Fruit fly (Drosophila melanogaster) whole organism, embryonic: ENCODE results near the gene CG17127.
A peak's percentile ranks its signal among the peaks of the same experiment; 100 is the strongest.

Source experiments
- Aef1 ChIP-seq: fragments of 200-800 bp; sonication (Bioruptor generic); IDR thresholded peaks from 3 replicates; pipeline ENCODE4 v1.3.6; 2022; ENCODE audit warnings: missing biosample characterization, missing genetic modification characterization
- CG11560 ChIP-seq: fragments of 200-800 bp; sonication (Bioruptor generic); IDR thresholded peaks from 3 replicates; pipeline ENCODE4 v1.3.6; 2022; ENCODE audit warnings: missing biosample characterization, missing genetic modification characterization
- CG12659 ChIP-seq: fragments of 200-800 bp; sonication (Bioruptor generic); optimal IDR thresholded peaks from 3 replicates; lab custom pipeline; 2017; ENCODE audit warnings: mild to moderate bottlenecking, missing biosample characterization, missing genetic modification reagents, missing genetic modification characterization
- CG13624 ChIP-seq: fragments of 200-800 bp; sonication (Bioruptor generic); optimal IDR thresholded peaks from 2 replicates; lab custom pipeline; 2016; ENCODE audit warnings: missing biosample characterization, missing genetic modification characterization
- CG13775 ChIP-seq: fragments of 200-800 bp; sonication (Bioruptor generic); optimal IDR thresholded peaks from 3 replicates; lab custom pipeline; 2017; ENCODE audit warnings: missing biosample characterization, mild to moderate bottlenecking, missing genetic modification characterization
- CG14050 ChIP-seq: fragments of 200-800 bp; sonication (Bioruptor generic); IDR thresholded peaks from 3 replicates; pipeline ENCODE4 v1.3.6; 2022; ENCODE audit warnings: missing biosample characterization, missing genetic modification characterization
- CG1603 ChIP-seq: fragments of 200-800 bp; sonication (Bioruptor generic); optimal IDR thresholded peaks from 2 replicates; lab custom pipeline; 2019; ENCODE audit warnings: missing biosample characterization, mild to moderate bottlenecking, missing genetic modification characterization, moderate library complexity
- CG16863 ChIP-seq: fragments of 200-800 bp; sonication (Bioruptor generic); optimal IDR thresholded peaks from 3 replicates; lab custom pipeline; 2016; ENCODE audit warnings: missing biosample characterization, missing genetic modification characterization
- CG18262 ChIP-seq: fragments of 200-800 bp; optimal IDR thresholded peaks from 3 replicates; lab custom pipeline; 2019; ENCODE audit warnings: missing biosample characterization, mild to moderate bottlenecking, missing genetic modification characterization, moderate library complexity
- CG18599 ChIP-seq: fragments of 200-800 bp; sonication (Bioruptor generic); optimal IDR thresholded peaks from 3 replicates; lab custom pipeline; 2017; ENCODE audit warnings: missing biosample characterization, missing genetic modification characterization, mild to moderate bottlenecking, moderate library complexity, missing genetic modification reagents
- CG2875 ChIP-seq: fragments of 200-800 bp; sonication (Bioruptor generic); optimal IDR thresholded peaks from 2 replicates; lab custom pipeline; 2017; ENCODE audit warnings: missing biosample characterization, mild to moderate bottlenecking, missing genetic modification characterization, missing genetic modification reagents
- CG33213 ChIP-seq: fragments of 200-800 bp; sonication (Bioruptor generic); optimal IDR thresholded peaks from 3 replicates; lab custom pipeline; 2016; ENCODE audit warnings: missing biosample characterization, missing genetic modification characterization
- CG4617 ChIP-seq: fragments of 200-800 bp; sonication (Bioruptor generic); optimal IDR thresholded peaks from 3 replicates; lab custom pipeline; 2016; ENCODE audit warnings: missing biosample characterization, missing genetic modification characterization, borderline replicate concordance
- CG4820 ChIP-seq: fragments of 200-800 bp; sonication (Bioruptor generic); optimal IDR thresholded peaks from 3 replicates; lab custom pipeline; 2016; ENCODE audit warnings: missing biosample characterization, missing genetic modification characterization
- CG6272 ChIP-seq: fragments of 200-800 bp; sonication (Bioruptor generic); IDR thresholded peaks from 2 replicates; pipeline ENCODE4 v1.3.6; 2022; ENCODE audit warnings: missing biosample characterization, missing genetic modification characterization
- CG7745 ChIP-seq: fragments of 200-800 bp; sonication (Bioruptor generic); optimal IDR thresholded peaks from 2 replicates; lab custom pipeline; 2018; ENCODE audit warnings: missing biosample characterization, mild to moderate bottlenecking, missing genetic modification characterization, moderate library complexity
- CG8089 ChIP-seq: fragments of 200-800 bp; sonication (Bioruptor generic); optimal IDR thresholded peaks from 3 replicates; lab custom pipeline; 2016; ENCODE audit warnings: missing biosample characterization, missing genetic modification characterization
- CG8924 ChIP-seq: fragments of 200-800 bp; optimal IDR thresholded peaks from 3 replicates; lab custom pipeline; 2019; ENCODE audit warnings: missing biosample characterization, mild to moderate bottlenecking, missing genetic modification characterization, moderate library complexity
- CG9932 ChIP-seq: fragments of 200-800 bp; sonication (Bioruptor generic); IDR thresholded peaks from 2 replicates; pipeline ENCODE4 v1.3.6; 2022; ENCODE audit warnings: missing biosample characterization, missing genetic modification characterization
- Chrac-16 ChIP-seq: fragments of 200-800 bp; sonication (Bioruptor generic); optimal IDR thresholded peaks from 3 replicates; lab custom pipeline; 2016; ENCODE audit warnings: missing biosample characterization, missing genetic modification characterization
- CrebB ChIP-seq: fragments of 200-800 bp; sonication (Bioruptor generic); optimal IDR thresholded peaks from 3 replicates; lab custom pipeline; 2018; ENCODE audit warnings: missing biosample characterization, mild to moderate bottlenecking, missing genetic modification characterization
- Eip74EF ChIP-seq, 2 experiments: fragments of 200-800 bp in 1 of 2; fragments of >200 bp in 1 of 2; sonication (Bioruptor generic) in 1 of 2; optimal IDR thresholded peaks; 2 replicates each; lab custom pipeline; 2017 to 2019; ENCODE audit warnings: missing biosample characterization in 2 of 2, missing genetic modification characterization in 2 of 2, mild to moderate bottlenecking in 1 of 2, moderate library complexity in 1 of 2
- Fer3 ChIP-seq: fragments of 200-800 bp; sonication (Bioruptor generic); optimal IDR thresholded peaks from 2 replicates; lab custom pipeline; 2018; ENCODE audit warnings: missing biosample characterization, mild to moderate bottlenecking, missing genetic modification characterization, moderate library complexity
- Hsf ChIP-seq: fragments of 200-800 bp; sonication (Bioruptor generic); optimal IDR thresholded peaks from 3 replicates; lab custom pipeline; 2016; ENCODE audit warnings: missing biosample characterization, missing genetic modification characterization
- MTF-1 ChIP-seq: fragments of 200-800 bp; sonication (Bioruptor generic); optimal IDR thresholded peaks from 2 replicates; lab custom pipeline; 2018; ENCODE audit warnings: missing biosample characterization, mild to moderate bottlenecking, missing genetic modification characterization, borderline replicate concordance
- NC2α ChIP-seq: fragments of 200-800 bp; sonication (Bioruptor generic); optimal IDR thresholded peaks from 2 replicates; lab custom pipeline; 2016; ENCODE audit warnings: missing biosample characterization, missing genetic modification characterization
- Rx ChIP-seq: fragments of 200-800 bp; sonication (Bioruptor generic); IDR thresholded peaks from 2 replicates; pipeline ENCODE4 v1.3.6; 2022; ENCODE audit warnings: missing biosample characterization, missing genetic modification characterization
- Sry-β ChIP-seq: fragments of 200-800 bp; sonication (Bioruptor generic); optimal IDR thresholded peaks from 2 replicates; lab custom pipeline; 2018; ENCODE audit warnings: missing biosample characterization, mild to moderate bottlenecking, missing genetic modification characterization, moderate library complexity
- Vsx1 ChIP-seq: fragments of 200-800 bp; sonication (Bioruptor generic); optimal IDR thresholded peaks from 2 replicates; lab custom pipeline; 2017; ENCODE audit warnings: missing biosample characterization, mild to moderate bottlenecking, missing genetic modification characterization, missing genetic modification reagents
- Xrp1 ChIP-seq: fragments of 200-800 bp; sonication (Bioruptor generic); IDR thresholded peaks from 2 replicates; pipeline ENCODE4 v1.3.6; 2022; ENCODE audit warnings: missing biosample characterization, missing genetic modification characterization
- amos ChIP-seq: fragments of 200-800 bp; sonication (Bioruptor generic); IDR thresholded peaks from 2 replicates; pipeline ENCODE4 v1.3.6; 2022; ENCODE audit warnings: missing biosample characterization, missing genetic modification characterization; ENCODE audit not compliant: partially characterized antibody
- bigmax ChIP-seq: fragments of 200-800 bp; sonication (Bioruptor generic); optimal IDR thresholded peaks from 2 replicates; lab custom pipeline; 2018; ENCODE audit warnings: missing biosample characterization, mild to moderate bottlenecking, missing genetic modification characterization
- dm ChIP-seq: fragments of 200-800 bp; sonication (Bioruptor generic); optimal IDR thresholded peaks from 3 replicates; lab custom pipeline; 2016; ENCODE audit warnings: missing biosample characterization, missing genetic modification characterization
- gem ChIP-seq: fragments of 200-800 bp; sonication (Bioruptor generic); optimal IDR thresholded peaks from 2 replicates; lab custom pipeline; 2019; ENCODE audit warnings: missing biosample characterization, mild to moderate bottlenecking, missing genetic modification characterization, moderate library complexity
- gfzf ChIP-seq: fragments of 200-800 bp; sonication (Bioruptor generic); optimal IDR thresholded peaks from 2 replicates; lab custom pipeline; 2016; ENCODE audit warnings: missing biosample characterization, mild to moderate bottlenecking, missing genetic modification characterization, moderate library complexity
- lbe ChIP-seq: fragments of 200-800 bp; sonication (Bioruptor generic); optimal IDR thresholded peaks from 2 replicates; lab custom pipeline; 2016; ENCODE audit warnings: missing biosample characterization, mild to moderate bottlenecking, missing genetic modification characterization
- luna ChIP-seq: fragments of 200-800 bp; sonication (Bioruptor generic); optimal IDR thresholded peaks from 2 replicates; lab custom pipeline; 2016; ENCODE audit warnings: missing biosample characterization, missing genetic modification characterization
- mirr ChIP-seq: fragments of 200-800 bp; sonication (Bioruptor generic); optimal IDR thresholded peaks from 3 replicates; lab custom pipeline; 2018; ENCODE audit warnings: missing biosample characterization, mild to moderate bottlenecking, missing genetic modification characterization
- mld ChIP-seq: fragments of 200-800 bp; sonication (Bioruptor generic); IDR thresholded peaks from 3 replicates; pipeline ENCODE4 v1.3.6; 2022; ENCODE audit warnings: missing biosample characterization, missing genetic modification characterization; ENCODE audit not compliant: partially characterized antibody
- nerfin-1 ChIP-seq: fragments of 200-800 bp; sonication (Bioruptor generic); optimal IDR thresholded peaks from 3 replicates; lab custom pipeline; 2019; ENCODE audit warnings: missing biosample characterization, mild to moderate bottlenecking, missing genetic modification characterization, moderate library complexity
- peb ChIP-seq: fragments of 200-800 bp; sonication (Bioruptor generic); IDR thresholded peaks from 2 replicates; pipeline ENCODE4 v1.3.6; 2022; ENCODE audit warnings: missing biosample characterization, missing genetic modification characterization
- pum ChIP-seq: fragments of 200-800 bp; sonication (Bioruptor generic); optimal IDR thresholded peaks from 2 replicates; lab custom pipeline; 2016; ENCODE audit warnings: missing biosample characterization, missing genetic modification characterization
- ranshi ChIP-seq: fragments of 200-800 bp; sonication (Bioruptor generic); IDR thresholded peaks from 2 replicates; pipeline ENCODE4 v1.3.6; 2022; ENCODE audit warnings: missing biosample characterization, missing genetic modification characterization
- slbo ChIP-seq: fragments of 200-800 bp; sonication (Bioruptor generic); IDR thresholded peaks from 2 replicates; pipeline ENCODE4 v1.3.6; 2022; ENCODE audit warnings: missing biosample characterization, missing genetic modification characterization
- so ChIP-seq: fragments of 200-800 bp; sonication (Bioruptor generic); IDR thresholded peaks from 3 replicates; pipeline ENCODE4 v1.3.6; 2022; ENCODE audit warnings: missing biosample characterization, missing genetic modification characterization
- tap ChIP-seq: fragments of 200-800 bp; optimal IDR thresholded peaks from 3 replicates; lab custom pipeline; 2019; ENCODE audit warnings: missing biosample characterization, mild to moderate bottlenecking, missing genetic modification characterization, moderate library complexity
- twi ChIP-seq: fragments of 200-800 bp; optimal IDR thresholded peaks from 2 replicates; lab custom pipeline; 2019; ENCODE audit warnings: missing biosample characterization, mild to moderate bottlenecking, missing genetic modification characterization, moderate library complexity
- yki ChIP-seq: fragments of >200 bp; optimal IDR thresholded peaks from 3 replicates; lab custom pipeline; 2018
- zen2 ChIP-seq: fragments of 200-800 bp; sonication (Bioruptor generic); IDR thresholded peaks from 3 replicates; pipeline ENCODE4 v1.3.6; 2022; ENCODE audit warnings: missing biosample characterization, missing genetic modification characterization; ENCODE audit not compliant: partially characterized antibody

Gene CG17127

dm6 chr2L:10736993-10737756 is 33.5 kb upstream of the CG17127 start, which contains the start of the genes Vha16-5 and CG12299 (continued):
- TF ChIP-seq Sry-β (GFP tag; lab: Kevin White, UChicago) (no peak), mirr (GFP tag; lab: Kevin White, UChicago) (peak; percentile 47), nerfin-1 (tag; lab: Kevin White, UChicago) (peak; percentile 58), so (GFP tag; lab: Robert Waterston, UW) (peak; percentile 65; the same call in 1 of the 3 replicates), mld (peak; percentile 78), CG16863 (GFP tag; lab: Kevin White, UChicago) (peak; percentile 83), zen2 (GFP tag; lab: Robert Waterston, UW) (peak; percentile 57; the same call in 1 of the 3 replicates), gem (tag; lab: Kevin White, UChicago) (peak; percentile 93), Rx (GFP tag; lab: Robert Waterston, UW) (peak; percentile 87), gfzf (GFP tag; lab: Kevin White, UChicago) (peak; percentile 30), lbe (GFP tag; lab: Kevin White, UChicago) (peak; percentile 73), CG7745 (tag; lab: Kevin White, UChicago) (no peak), CG33213 (peak; percentile 92), Eip74EF (GFP tag; optimal IDR thresholded peaks at IDR 0.05; lab: Kevin White, UChicago) (no peak), pum (GFP tag; lab: Kevin White, UChicago) (peak; percentile 78), luna (GFP tag; lab: Kevin White, UChicago) (no peak), CG4617 (GFP tag; lab: Kevin White, UChicago) (peak; percentile 78), dm (GFP tag; lab: Kevin White, UChicago) (peak; percentile 79), ranshi (GFP tag; lab: Robert Waterston, UW) (peak; percentile 82), CG13624 (GFP tag; lab: Kevin White, UChicago) (peak; percentile 77), CG12659 (GFP tag; lab: Kevin White, UChicago) (peak; percentile 72), CG6272 (GFP tag; lab: Robert Waterston, UW) (peak; percentile 91), Aef1 (peak; percentile 92), CG1603 (tag; lab: Kevin White, UChicago) (peak; percentile 94), amos (peak; percentile 88), CG8924 (peak; percentile 82), CG8089 (GFP tag; lab: Kevin White, UChicago) (peak; percentile 81), CG2875 (GFP tag; lab: Kevin White, UChicago) (peak; percentile 39), CG13775 (GFP tag; lab: Kevin White, UChicago) (peak; percentile 91), Hsf (GFP tag; lab: Kevin White, UChicago) (peak; percentile 92), Xrp1 (GFP tag; lab: Robert Waterston, UW) (peak; percentile 95), Fer3 (tag; lab: Kevin White, UChicago) (peak; percentile 60), CG18599 (no peak), NC2α (GFP tag; lab: Kevin White, UChicago) (peak; percentile 14), slbo (GFP tag; lab: Robert Waterston, UW) (peak; percentile 96), CrebB (tag; lab: Kevin White, UChicago) (peak; percentile 20), CG14050 (GFP tag; lab: Robert Waterston, UW) (peak; percentile 87), twi (tag; lab: Kevin White, UChicago) (peak; percentile 37), bigmax (GFP tag; lab: Kevin White, UChicago) (no peak), peb (GFP tag; lab: Robert Waterston, UW) (peak; percentile 82), Chrac-16 (peak; percentile 85), CG18262 (tag; lab: Kevin White, UChicago) (peak; percentile 63), Vsx1 (GFP tag; lab: Kevin White, UChicago) (no peak), CG4820 (peak; percentile 82), CG9932 (GFP tag; lab: Robert Waterston, UW) (peak; percentile 95), tap (no peak), MTF-1 (GFP tag; lab: Kevin White, UChicago) (no peak), yki (lab: Kevin White, UChicago) (no peak), CG11560 (tag; lab: Robert Waterston, UW) (peak; percentile 40; the same call in 1 of the 3 replicates)
